Worm (Caenorhabditis elegans) whole organism, L4/young adult: ENCODE data around the gene asp-14.

Experiments
- W03F9.2 ChIP-seq: fragments of 150-350 bp; optimal IDR thresholded peaks from 2 replicates; lab custom pipeline; 2014; ENCODE audit warnings: missing biosample characterization, missing genetic modification characterization
- dao-5 ChIP-seq: sonication (generic microtip); optimal IDR thresholded peaks from 2 replicates; lab custom pipeline; 2016; ENCODE audit warnings: missing genotype, missing genetic modification characterization, moderate library complexity, missing compliant biosample characterization
- him-1 ChIP-seq: sonication (generic microtip); optimal IDR thresholded peaks from 2 replicates; lab custom pipeline; 2016; ENCODE audit warnings: missing genotype, missing genetic modification reagents, missing genetic modification characterization, missing compliant biosample characterization

ce11 chrX:6435812-6436211 is 10.7 kb downstream of the asp-14 start:
- no peak for TF ChIP-seq W03F9.2 (tag; lab: Kevin White, UChicago)
- no peak for TF ChIP-seq him-1 (tag; lab: Kevin White, UChicago)
- TF ChIP-seq dao-5, result no peak
